Fruit fly (Drosophila melanogaster) whole organism, embryonic: ENCODE measurements around the gene dpr20.

Experiments used
- BEAF-32 ChIP-seq: fragments of 200-800 bp; sonication (Bioruptor generic); optimal IDR thresholded peaks from 3 replicates; lab custom pipeline; 2017; ENCODE audit warnings: missing biosample characterization, missing genetic modification characterization, mild to moderate bottlenecking, moderate library complexity, missing genetic modification reagents
- Bdp1 ChIP-seq: fragments of 200-800 bp; sonication (Bioruptor generic); optimal IDR thresholded peaks from 3 replicates; lab custom pipeline; 2016; ENCODE audit warnings: missing biosample characterization, missing genetic modification characterization
- BtbVII ChIP-seq: fragments of 200-800 bp; sonication (Bioruptor generic); optimal IDR thresholded peaks from 3 replicates; lab custom pipeline; 2017; ENCODE audit warnings: missing biosample characterization, mild to moderate bottlenecking, missing genetic modification characterization
- CG10209 ChIP-seq: fragments of 200-800 bp; sonication (Bioruptor generic); optimal IDR thresholded peaks from 3 replicates; lab custom pipeline; 2017; ENCODE audit warnings: missing biosample characterization, mild to moderate bottlenecking, missing genetic modification characterization, missing genetic modification reagents
- CG10267 ChIP-seq: fragments of 200-800 bp; sonication (Bioruptor generic); optimal IDR thresholded peaks from 2 replicates; lab custom pipeline; 2018; ENCODE audit warnings: missing biosample characterization, mild to moderate bottlenecking, missing genetic modification characterization, moderate library complexity
- CG10274 ChIP-seq: fragments of 200-800 bp; sonication (Bioruptor generic); optimal IDR thresholded peaks from 3 replicates; lab custom pipeline; 2017; ENCODE audit warnings: missing biosample characterization, mild to moderate bottlenecking, missing genetic modification characterization
- CG10431 ChIP-seq: fragments of 200-800 bp; sonication (Bioruptor generic); optimal IDR thresholded peaks from 3 replicates; lab custom pipeline; 2018; ENCODE audit warnings: missing biosample characterization, mild to moderate bottlenecking, missing genetic modification characterization
- CG10654 ChIP-seq: fragments of 200-800 bp; sonication (Bioruptor generic); optimal IDR thresholded peaks from 2 replicates; lab custom pipeline; 2016; ENCODE audit warnings: missing biosample characterization, missing genetic modification characterization
- CG11696 ChIP-seq: fragments of 200-800 bp; sonication (Bioruptor generic); IDR thresholded peaks from 2 replicates; pipeline ENCODE4 v1.3.6; 2022; ENCODE audit warnings: missing biosample characterization, missing genetic modification characterization
- CG12391 ChIP-seq: fragments of 200-800 bp; sonication (Bioruptor generic); optimal IDR thresholded peaks from 3 replicates; lab custom pipeline; 2018; ENCODE audit warnings: missing biosample characterization, mild to moderate bottlenecking, missing genetic modification characterization, moderate library complexity
- CG12744 ChIP-seq: fragments of 200-800 bp; sonication (Bioruptor generic); optimal IDR thresholded peaks from 2 replicates; lab custom pipeline; 2016; ENCODE audit warnings: missing biosample characterization, missing genetic modification characterization
- CG13123 ChIP-seq: fragments of 200-800 bp; sonication (Bioruptor generic); optimal IDR thresholded peaks from 2 replicates; lab custom pipeline; 2016; ENCODE audit warnings: missing biosample characterization, missing genetic modification characterization
- CG13775 ChIP-seq: fragments of 200-800 bp; sonication (Bioruptor generic); optimal IDR thresholded peaks from 3 replicates; lab custom pipeline; 2017; ENCODE audit warnings: missing biosample characterization, mild to moderate bottlenecking, missing genetic modification characterization
- CG16813 ChIP-seq: fragments of 200-800 bp; sonication (Bioruptor generic); IDR thresholded peaks from 3 replicates; pipeline ENCODE4 v1.3.6; 2022; ENCODE audit warnings: missing biosample characterization, missing genetic modification characterization; ENCODE audit not compliant: partially characterized antibody
- CG16815 ChIP-seq: fragments of 200-800 bp; sonication (Bioruptor generic); optimal IDR thresholded peaks from 3 replicates; lab custom pipeline; 2017; ENCODE audit warnings: missing biosample characterization, mild to moderate bottlenecking, missing genetic modification characterization
- CG17328 ChIP-seq: fragments of 200-800 bp; sonication (Bioruptor generic); IDR thresholded peaks from 2 replicates; pipeline ENCODE4 v1.3.6; 2022; ENCODE audit warnings: missing biosample characterization, missing genetic modification characterization
- CG17361 ChIP-seq: fragments of 200-800 bp; sonication (Bioruptor generic); IDR thresholded peaks from 3 replicates; pipeline ENCODE4 v1.3.6; 2022; ENCODE audit warnings: missing biosample characterization, missing genetic modification characterization
- CG17568 ChIP-seq: fragments of 200-800 bp; sonication (Bioruptor generic); optimal IDR thresholded peaks from 2 replicates; lab custom pipeline; 2018; ENCODE audit warnings: missing biosample characterization, mild to moderate bottlenecking, missing genetic modification characterization, moderate library complexity
- CG2678 ChIP-seq: fragments of 200-800 bp; sonication (Bioruptor generic); optimal IDR thresholded peaks from 3 replicates; lab custom pipeline; 2019; ENCODE audit warnings: missing biosample characterization, mild to moderate bottlenecking, missing genetic modification characterization, moderate library complexity
- CG42726 ChIP-seq: fragments of 200-800 bp; sonication (Bioruptor generic); IDR thresholded peaks from 2 replicates; pipeline ENCODE4 v1.3.6; 2022; ENCODE audit warnings: missing biosample characterization, missing genetic modification characterization; ENCODE audit not compliant: partially characterized antibody
- CG4282 ChIP-seq: fragments of 200-800 bp; sonication (Bioruptor generic); optimal IDR thresholded peaks from 2 replicates; lab custom pipeline; 2016; ENCODE audit warnings: missing biosample characterization, missing genetic modification characterization
- CG43689 ChIP-seq: fragments of 200-800 bp; sonication (Bioruptor generic); IDR thresholded peaks from 2 replicates; pipeline ENCODE4 v1.3.6; 2022; ENCODE audit warnings: missing biosample characterization, missing genetic modification characterization
- CG4707 ChIP-seq: fragments of 200-800 bp; sonication (Bioruptor generic); optimal IDR thresholded peaks from 2 replicates; lab custom pipeline; 2018; ENCODE audit warnings: missing biosample characterization, mild to moderate bottlenecking, missing genetic modification characterization, moderate library complexity
- Doc2 ChIP-seq: fragments of 200-800 bp; sonication (Bioruptor generic); IDR thresholded peaks from 2 replicates; pipeline ENCODE4 v1.3.6; 2022; ENCODE audit warnings: missing biosample characterization, missing genetic modification characterization
- Eip74EF ChIP-seq, 2 experiments: fragments of 200-800 bp in 1 of 2; fragments of >200 bp in 1 of 2; sonication (Bioruptor generic) in 1 of 2; optimal IDR thresholded peaks; 2 replicates each; lab custom pipeline; 2017 to 2019; ENCODE audit warnings: missing biosample characterization in 2 of 2, missing genetic modification characterization in 2 of 2, mild to moderate bottlenecking in 1 of 2, moderate library complexity in 1 of 2
- Gsc ChIP-seq: fragments of 200-800 bp; sonication (Bioruptor generic); IDR thresholded peaks from 2 replicates; pipeline ENCODE4 v1.3.6; 2022; ENCODE audit warnings: missing biosample characterization, missing genetic modification characterization
- Hr3 ChIP-seq: fragments of 200-800 bp; sonication (Bioruptor generic); optimal IDR thresholded peaks from 3 replicates; lab custom pipeline; 2016; ENCODE audit warnings: missing biosample characterization, missing genetic modification characterization
- Lim3 ChIP-seq: fragments of 200-800 bp; sonication (Bioruptor generic); IDR thresholded peaks from 2 replicates; pipeline ENCODE4 v1.3.6; 2022; ENCODE audit warnings: missing biosample characterization, missing genetic modification characterization
- MESR4 ChIP-seq: fragments of 200-800 bp; sonication (Bioruptor generic); optimal IDR thresholded peaks from 2 replicates; lab custom pipeline; 2018; ENCODE audit warnings: missing biosample characterization, mild to moderate bottlenecking, missing genetic modification characterization, moderate library complexity
- Meics ChIP-seq: fragments of 200-800 bp; sonication (Bioruptor generic); optimal IDR thresholded peaks from 2 replicates; lab custom pipeline; 2017; ENCODE audit warnings: missing biosample characterization, mild to moderate bottlenecking, missing genetic modification characterization
- Oaz ChIP-seq: fragments of 200-800 bp; sonication (Bioruptor generic); IDR thresholded peaks from 2 replicates; pipeline ENCODE4 v1.3.6; 2022; ENCODE audit warnings: missing biosample characterization, missing genetic modification characterization
- Ravus ChIP-seq: fragments of 200-800 bp; sonication (Bioruptor generic); IDR thresholded peaks from 2 replicates; pipeline ENCODE4 v1.3.6; 2022; ENCODE audit warnings: missing biosample characterization, missing genetic modification characterization
- Sin3A ChIP-seq: fragments of >200 bp; optimal IDR thresholded peaks from 2 replicates; lab custom pipeline; 2018
- Spps ChIP-seq: fragments of 200-800 bp; sonication (Bioruptor generic); optimal IDR thresholded peaks from 2 replicates; lab custom pipeline; 2018; ENCODE audit warnings: missing biosample characterization, mild to moderate bottlenecking, missing genetic modification characterization
- Ssrp ChIP-seq: fragments of 200-800 bp; sonication (Bioruptor generic); optimal IDR thresholded peaks from 2 replicates; lab custom pipeline; 2018; ENCODE audit warnings: missing biosample characterization, mild to moderate bottlenecking, missing genetic modification characterization, moderate library complexity
- Xbp1 ChIP-seq: fragments of 200-800 bp; sonication (Bioruptor generic); optimal IDR thresholded peaks from 3 replicates; lab custom pipeline; 2016; ENCODE audit warnings: missing biosample characterization, mild to moderate bottlenecking, missing genetic modification characterization
- ab ChIP-seq: fragments of 200-800 bp; sonication (Bioruptor generic); optimal IDR thresholded peaks from 2 replicates; lab custom pipeline; 2016; ENCODE audit warnings: missing biosample characterization, missing genetic modification characterization
- abd-A ChIP-seq: fragments of 200-800 bp; sonication (Bioruptor generic); optimal IDR thresholded peaks from 3 replicates; lab custom pipeline; 2019; ENCODE audit warnings: missing biosample characterization, mild to moderate bottlenecking, missing genetic modification characterization, moderate library complexity
- ac ChIP-seq: fragments of 200-800 bp; sonication (Bioruptor generic); optimal IDR thresholded peaks from 3 replicates; lab custom pipeline; 2017; ENCODE audit warnings: missing biosample characterization, mild to moderate bottlenecking, missing genetic modification characterization
- bcd ChIP-seq: fragments of 200-800 bp; sonication (Bioruptor generic); optimal IDR thresholded peaks from 2 replicates; lab custom pipeline; 2017; ENCODE audit warnings: missing biosample characterization, mild to moderate bottlenecking, missing genetic modification characterization
- bsh ChIP-seq, 2 experiments: fragments of 200-800 bp; sonication (Bioruptor generic); optimal IDR thresholded peaks; 2 replicates each; lab custom pipeline; 2017 to 2018; ENCODE audit warnings: mild to moderate bottlenecking in 2 of 2, missing biosample characterization in 2 of 2, missing genetic modification characterization in 2 of 2, moderate library complexity in 1 of 2
- ci ChIP-seq: fragments of 200-800 bp; sonication (Bioruptor generic); IDR thresholded peaks from 3 replicates; pipeline ENCODE4 v1.3.6; 2022; ENCODE audit warnings: missing biosample characterization, missing genetic modification characterization
- exex ChIP-seq: fragments of 200-800 bp; sonication (Bioruptor generic); optimal IDR thresholded peaks from 4 replicates; lab custom pipeline; 2018; ENCODE audit warnings: missing biosample characterization, mild to moderate bottlenecking, missing genetic modification characterization, moderate library complexity
- grau ChIP-seq: fragments of 200-800 bp; optimal IDR thresholded peaks from 3 replicates; lab custom pipeline; 2019; ENCODE audit warnings: missing biosample characterization, mild to moderate bottlenecking, missing genetic modification characterization, moderate library complexity
- gsb-n ChIP-seq: fragments of 200-800 bp; sonication (Bioruptor generic); optimal IDR thresholded peaks from 3 replicates; lab custom pipeline; 2018; ENCODE audit warnings: missing biosample characterization, mild to moderate bottlenecking, missing genetic modification characterization
- knrl ChIP-seq: fragments of 200-800 bp; sonication (Bioruptor generic); IDR thresholded peaks from 3 replicates; pipeline ENCODE4 v1.3.6; 2022; ENCODE audit warnings: missing biosample characterization, missing genetic modification characterization; ENCODE audit not compliant: partially characterized antibody
- lbe ChIP-seq: fragments of 200-800 bp; sonication (Bioruptor generic); optimal IDR thresholded peaks from 2 replicates; lab custom pipeline; 2016; ENCODE audit warnings: missing biosample characterization, mild to moderate bottlenecking, missing genetic modification characterization
- lilli ChIP-seq: fragments of 200-800 bp; sonication (Bioruptor generic); optimal IDR thresholded peaks from 3 replicates; lab custom pipeline; 2016; ENCODE audit warnings: missing biosample characterization, missing genetic modification characterization
- pzg ChIP-seq: fragments of 200-800 bp; sonication (Bioruptor generic); optimal IDR thresholded peaks from 3 replicates; lab custom pipeline; 2018; ENCODE audit warnings: missing biosample characterization, mild to moderate bottlenecking, missing genetic modification characterization, moderate library complexity
- tll ChIP-seq, 2 experiments: fragments of 200-800 bp in 1 of 2; fragments of >200 bp in 1 of 2; sonication (Bioruptor generic) in 1 of 2; optimal IDR thresholded peaks; 2 replicates each; lab custom pipeline; 2017 to 2019; ENCODE audit warnings: missing biosample characterization in 2 of 2, missing genetic modification characterization in 2 of 2, mild to moderate bottlenecking in 1 of 2, moderate library complexity in 1 of 2

dpr20 gene

DNA sequence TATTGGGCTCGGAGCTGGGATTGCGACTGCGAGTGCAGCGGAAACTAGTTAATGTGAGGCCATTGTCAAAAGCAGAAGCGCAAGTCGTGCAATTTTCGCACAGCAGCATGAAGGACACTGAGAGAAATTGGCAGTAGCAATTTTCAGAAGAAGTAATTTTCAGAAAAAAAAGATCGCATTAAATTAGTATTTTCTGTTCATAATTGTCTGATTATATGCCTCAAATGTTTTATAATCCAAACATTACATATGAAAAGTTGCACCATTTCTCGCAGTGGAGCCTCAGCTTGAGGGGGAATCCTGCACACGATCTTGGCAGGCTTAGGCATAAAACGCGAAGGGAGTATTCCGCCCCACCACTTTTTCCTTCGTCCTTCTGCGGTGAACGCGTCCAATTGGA is 47.3 kb upstream of the dpr20 start (continued):
- TF ChIP-seq Lim3 (GFP tag; lab: Robert Waterston, UW) = no peak
- TF ChIP-seq CG4282 (GFP tag; lab: Kevin White, UChicago) = no peak
- no peak for TF ChIP-seq exex (tag; lab: Kevin White, UChicago)
- peak; percentile 75 for TF ChIP-seq gsb-n (tag; lab: Kevin White, UChicago)
- peak; percentile 44 for TF ChIP-seq Hr3 (GFP tag; lab: Kevin White, UChicago)
- TF ChIP-seq CG2678 = peak; percentile 58
- TF ChIP-seq CG10267 = peak; percentile 30
- no peak for TF ChIP-seq CG13123 (GFP tag; lab: Kevin White, UChicago)
- TF ChIP-seq Gsc (GFP tag; lab: Robert Waterston, UW) = peak; percentile 34; the same call in 1 of the 2 replicates
- no peak for TF ChIP-seq tll (GFP tag; optimal IDR thresholded peaks at IDR 0.05; lab: Kevin White, UChicago)
- TF ChIP-seq Xbp1 (GFP tag; lab: Kevin White, UChicago) = peak; percentile 68
- no peak for TF ChIP-seq grau (tag; lab: Kevin White, UChicago)
- peak; percentile 62 for TF ChIP-seq Ssrp (tag; lab: Kevin White, UChicago)
- no peak for TF ChIP-seq Sin3A (lab: Kevin White, UChicago)
- no peak for TF ChIP-seq Oaz (GFP tag; lab: Robert Waterston, UW)
- TF ChIP-seq ci (GFP tag; lab: Robert Waterston, UW) = peak; percentile 75
- no peak for TF ChIP-seq MESR4
- no peak for TF ChIP-seq CG12744 (GFP tag; lab: Kevin White, UChicago)
- TF ChIP-seq ac (GFP tag; lab: Kevin White, UChicago) = peak; percentile 42
- TF ChIP-seq CG11696 (GFP tag; lab: Robert Waterston, UW) = no peak
- peak; percentile 17 for TF ChIP-seq lilli (GFP tag; lab: Kevin White, UChicago)
- TF ChIP-seq knrl = no peak
- TF ChIP-seq Doc2 = no peak
- peak; percentile 55 for TF ChIP-seq CG16815
- no peak for TF ChIP-seq Meics (GFP tag; lab: Kevin White, UChicago)
- peak; percentile 43 for TF ChIP-seq CG10209 (GFP tag; lab: Kevin White, UChicago)
- no peak for TF ChIP-seq ab (GFP tag; lab: Kevin White, UChicago)
- TF ChIP-seq CG42726 (GFP tag; lab: Robert Waterston, UW) = no peak
- TF ChIP-seq abd-A (tag; lab: Kevin White, UChicago) = no peak
- TF ChIP-seq bcd (GFP tag; lab: Kevin White, UChicago) = peak; percentile 39
- 0 out of 2 replicates have a peak, but pooled peaks have one; percentile 7 for TF ChIP-seq CG43689 (GFP tag; lab: Robert Waterston, UW)
- TF ChIP-seq lbe = no peak
- no peak for TF ChIP-seq CG17568
- no peak for TF ChIP-seq BtbVII (GFP tag; lab: Kevin White, UChicago)
- TF ChIP-seq Ravus = no peak
- TF ChIP-seq BEAF-32 (GFP tag; lab: Kevin White, UChicago) = no peak
- peak; percentile 56 for TF ChIP-seq Spps (tag; lab: Kevin White, UChicago)
- TF ChIP-seq CG10654 (GFP tag; lab: Kevin White, UChicago) = peak; percentile 4
- peak; percentile 75 for TF ChIP-seq CG17328
- TF ChIP-seq CG10431 (GFP tag; lab: Kevin White, UChicago) = peak; percentile 56
- peak; percentile 9 for TF ChIP-seq Bdp1 (GFP tag; lab: Kevin White, UChicago)
- no peak for TF ChIP-seq CG16813 (GFP tag; lab: Robert Waterston, UW)
- no peak for TF ChIP-seq pzg (GFP tag; lab: Kevin White, UChicago)
- TF ChIP-seq CG12391 (tag; lab: Kevin White, UChicago) = peak; percentile 74
- no peak for TF ChIP-seq CG10274
- TF ChIP-seq CG17361 (GFP tag; lab: Robert Waterston, UW) = peak; percentile 47; the same call in 2 of the 3 replicates
- peak; percentile 44 for TF ChIP-seq CG4707 (GFP tag; lab: Kevin White, UChicago)
- TF ChIP-seq CG13775 = peak; percentile 35
- peak in 1 of 2 experiments; percentile 90 for TF ChIP-seq bsh (GFP tag; optimal IDR thresholded peaks at IDR 0.05; lab: Kevin White, UChicago)
- TF ChIP-seq Eip74EF (GFP tag; optimal IDR thresholded peaks at IDR 0.05; lab: Kevin White, UChicago) = no peak
